Worm (Caenorhabditis elegans) whole organism, L1 larva: ENCODE data around the gene asp-5.

ENCODE experiments used
- C04F5.9 ChIP-seq: sonication (generic microtip); optimal IDR thresholded peaks from 2 replicates; lab custom pipeline; 2016; ENCODE audit warnings: missing genetic modification characterization, missing compliant biosample characterization
- C16A3.4 ChIP-seq: fragments of 150-350 bp; optimal IDR thresholded peaks from 2 replicates; lab custom pipeline; 2014; ENCODE audit warnings: missing biosample characterization, missing genetic modification characterization
- C34B4.2 ChIP-seq: sonication (generic microtip); optimal IDR thresholded peaks from 2 replicates; lab custom pipeline; 2017; ENCODE audit warnings: mild to moderate bottlenecking, missing genetic modification characterization, missing compliant biosample characterization
- aha-1 ChIP-seq: fragments of 150-350 bp; optimal IDR thresholded peaks from 2 replicates; lab custom pipeline; 2014; ENCODE audit warnings: missing biosample characterization, missing genetic modification characterization
- alr-1 ChIP-seq: fragments of 200-800 bp; sonication (Bioruptor generic); optimal IDR thresholded peaks from 2 replicates; lab custom pipeline; 2018; ENCODE audit warnings: borderline replicate concordance, mild to moderate bottlenecking, missing genetic modification characterization, missing compliant biosample characterization
- ceh-8 ChIP-seq: fragments of 200-800 bp; sonication (Bioruptor generic); optimal IDR thresholded peaks from 2 replicates; lab custom pipeline; 2018; ENCODE audit warnings: mild to moderate bottlenecking, missing genetic modification characterization, moderate library complexity, missing compliant biosample characterization
- ceh-82 ChIP-seq, 3 experiments: fragments of 150-350 bp in 1 of 3; sonication (generic microtip) in 2 of 3; optimal IDR thresholded peaks; 2 replicates each; lab custom pipeline; 2014 to 2017; ENCODE audit warnings: missing biosample characterization in 3 of 3, missing genetic modification characterization in 3 of 3
- dpl-1 ChIP-seq, 3 experiments: fragments of 150-350 bp in 2 of 3; sonication (generic microtip) in 1 of 3; optimal IDR thresholded peaks; 2 replicates each; lab custom pipeline; 2014 to 2017; ENCODE audit warnings: missing biosample characterization in 3 of 3, missing genetic modification characterization in 3 of 3, missing genetic modification reagents in 3 of 3
- dsc-1 ChIP-seq: sonication (generic microtip); optimal IDR thresholded peaks from 2 replicates; lab custom pipeline; 2016; ENCODE audit warnings: mild to moderate bottlenecking, missing genetic modification characterization, missing compliant biosample characterization
- efl-1 ChIP-seq, 4 experiments: fragments of 150-350 bp; optimal IDR thresholded peaks in 3 of 4; peaks in 1 of 4; 1 replicate in 1 of 4; 2 replicates in 3 of 4; lab custom pipeline; 2014; ENCODE audit warnings: missing biosample characterization in 2 of 4, missing genetic modification characterization in 2 of 4, missing genetic modification reagents in 2 of 4
- efl-3 ChIP-seq: fragments of 200-800 bp; sonication (Bioruptor generic); optimal IDR thresholded peaks from 2 replicates; lab custom pipeline; 2018; ENCODE audit warnings: mild to moderate bottlenecking, missing genetic modification characterization, missing compliant biosample characterization
- elt-2 ChIP-seq: sonication (generic microtip); optimal IDR thresholded peaks from 2 replicates; lab custom pipeline; 2016; ENCODE audit warnings: missing genetic modification characterization, mild to moderate bottlenecking, inconsistent platforms, missing compliant biosample characterization, missing genetic modification reagents
- ets-5 ChIP-seq: fragments of 200-800 bp; sonication (Bioruptor generic); IDR thresholded peaks from 2 replicates; pipeline ENCODE4 v1.3.6; 2022; ENCODE audit warnings: missing genetic modification characterization, missing compliant biosample characterization
- fkh-4 ChIP-seq: sonication (generic microtip); optimal IDR thresholded peaks from 2 replicates; lab custom pipeline; 2016; ENCODE audit warnings: missing compliant biosample characterization, missing genetic modification characterization, borderline replicate concordance
- fkh-8 ChIP-seq: sonication (generic microtip); optimal IDR thresholded peaks from 2 replicates; lab custom pipeline; 2016; ENCODE audit warnings: mild to moderate bottlenecking, missing genetic modification characterization, missing compliant biosample characterization
- fos-1 ChIP-seq: fragments of 150-350 bp; optimal IDR thresholded peaks from 2 replicates; lab custom pipeline; 2014; ENCODE audit warnings: missing biosample characterization, missing genetic modification characterization
- grh-1 ChIP-seq: fragments of 200-800 bp; sonication (Bioruptor generic); IDR thresholded peaks from 2 replicates; pipeline ENCODE4 v1.3.6; 2022; ENCODE audit warnings: missing genetic modification reagents, missing genetic modification characterization, missing compliant biosample characterization
- hlh-17 ChIP-seq: fragments of 200-800 bp; sonication (Bioruptor generic); optimal IDR thresholded peaks from 2 replicates; lab custom pipeline; 2018; ENCODE audit warnings: missing genetic modification characterization, mild to moderate bottlenecking, missing compliant biosample characterization, moderate library complexity, borderline replicate concordance
- hlh-4 ChIP-seq: sonication (generic microtip); optimal IDR thresholded peaks from 2 replicates; lab custom pipeline; 2016; ENCODE audit warnings: mild to moderate bottlenecking, missing genetic modification characterization, missing compliant biosample characterization
- isw-1 ChIP-seq: fragments of 200-800 bp; sonication (Bioruptor generic); IDR thresholded peaks from 2 replicates; pipeline ENCODE4 v1.3.6; 2022; ENCODE audit warnings: missing genetic modification characterization, missing compliant biosample characterization
- lin-35 ChIP-seq, 2 experiments: fragments of 150-350 bp; optimal IDR thresholded peaks; 2 replicates each; lab custom pipeline; 2014; ENCODE audit warnings: missing biosample characterization in 2 of 2, missing genetic modification characterization in 2 of 2, missing genetic modification reagents in 2 of 2
- nhr-19 ChIP-seq: fragments of 200-800 bp; sonication (Bioruptor generic); conservative IDR thresholded peaks from 2 replicates; pipeline ENCODE4 v1.3.6; 2022; ENCODE audit warnings: missing genetic modification characterization, missing compliant biosample characterization
- nhr-237 ChIP-seq: fragments of 150-350 bp; optimal IDR thresholded peaks from 2 replicates; lab custom pipeline; 2014; ENCODE audit warnings: missing biosample characterization, missing genetic modification characterization
- nhr-47 ChIP-seq: sonication (generic microtip); optimal IDR thresholded peaks from 2 replicates; lab custom pipeline; 2016; ENCODE audit warnings: mild to moderate bottlenecking, missing genetic modification characterization, moderate library complexity, missing compliant biosample characterization
- nhr-71 ChIP-seq: sonication (generic microtip); optimal IDR thresholded peaks from 2 replicates; lab custom pipeline; 2016; ENCODE audit warnings: mild to moderate bottlenecking, missing genetic modification characterization, moderate library complexity, missing compliant biosample characterization
- nhr-76 ChIP-seq: sonication (generic microtip); optimal IDR thresholded peaks from 2 replicates; lab custom pipeline; 2017; ENCODE audit warnings: missing biosample characterization, missing genetic modification characterization
- nhr-84 ChIP-seq: sonication (generic microtip); optimal IDR thresholded peaks from 2 replicates; lab custom pipeline; 2017; ENCODE audit warnings: missing biosample characterization, missing genetic modification characterization
- pag-3 ChIP-seq: sonication (generic microtip); optimal IDR thresholded peaks from 2 replicates; lab custom pipeline; 2017; ENCODE audit warnings: missing genetic modification characterization, mild to moderate bottlenecking, missing compliant biosample characterization, antibody characterized with exemption, borderline replicate concordance; ENCODE audit not compliant: insufficient read depth
- pax-3 ChIP-seq: fragments of 200-800 bp; sonication (Bioruptor generic); optimal IDR thresholded peaks from 2 replicates; lab custom pipeline; 2018; ENCODE audit warnings: mild to moderate bottlenecking, missing genetic modification characterization, moderate library complexity, missing compliant biosample characterization
- skn-1 ChIP-seq: fragments of 150-350 bp; optimal IDR thresholded peaks from 2 replicates; lab custom pipeline; 2014; ENCODE audit warnings: missing biosample characterization, missing genetic modification characterization
- sox-4 ChIP-seq: sonication (generic microtip); optimal IDR thresholded peaks from 2 replicates; lab custom pipeline; 2016; ENCODE audit warnings: missing genetic modification characterization, missing compliant biosample characterization
- swsn-7 ChIP-seq: sonication (generic microtip); optimal IDR thresholded peaks from 2 replicates; lab custom pipeline; 2016; ENCODE audit warnings: missing genetic modification characterization, missing compliant biosample characterization
- tbx-2 ChIP-seq: sonication (generic microtip); optimal IDR thresholded peaks from 2 replicates; lab custom pipeline; 2016; ENCODE audit warnings: missing genetic modification characterization, missing compliant biosample characterization
- unc-98 ChIP-seq: fragments of 200-800 bp; sonication (Bioruptor generic); IDR thresholded peaks from 2 replicates; pipeline ENCODE4 v1.3.6; 2022; ENCODE audit warnings: missing genetic modification characterization, missing compliant biosample characterization
- zag-1 ChIP-seq: fragments of 150-350 bp; optimal IDR thresholded peaks from 2 replicates; lab custom pipeline; 2014; ENCODE audit warnings: missing biosample characterization, missing genetic modification characterization
- zip-4 ChIP-seq: fragments of 200-800 bp; sonication (Bioruptor generic); optimal IDR thresholded peaks from 2 replicates; lab custom pipeline; 2018; ENCODE audit warnings: mild to moderate bottlenecking, missing genetic modification characterization, moderate library complexity, missing compliant biosample characterization

The asp-5 gene

ce11 chrV:8282933-8283332 lies 10.7 kb downstream of the asp-5 start:
- TF ChIP-seq ceh-82 (tag; optimal IDR thresholded peaks at IDR 0.05; lab: Kevin White, UChicago), result no peak
- TF ChIP-seq efl-1 (optimal IDR thresholded peaks at IDR 0.05; lab: Kevin White, UChicago), result no peak
- peak in 1 of 2 experiments; percentile 24 for TF ChIP-seq efl-1 (GFP tag; optimal IDR thresholded peaks at IDR 0.05 in 1 of 2; lab: Kevin White, UChicago)

ce11 chrV:8284800-8285199 lies 12.6 kb downstream of the asp-5 start, which contains the start of gene slc-17.5:
Gene slc-17.5, minus strand, starts transcription at chrV:8284900.
- TF ChIP-seq alr-1 (tag; lab: Kevin White, UChicago), result no peak
- no peak for TF ChIP-seq dsc-1
- TF ChIP-seq hlh-4 (tag; lab: Kevin White, UChicago), result no peak
- no peak for TF ChIP-seq zag-1 (tag; lab: Kevin White, UChicago)
- no peak for TF ChIP-seq skn-1 (tag; lab: Kevin White, UChicago)
- TF ChIP-seq pax-3, result no peak
- no peak for TF ChIP-seq C34B4.2
- TF ChIP-seq fos-1 (tag; lab: Kevin White, UChicago), result no peak
- no peak for TF ChIP-seq ceh-8 (GFP tag; lab: Kevin White, UChicago)
- TF ChIP-seq swsn-7 (tag; lab: Kevin White, UChicago), result no peak
- TF ChIP-seq nhr-47 (tag; lab: Kevin White, UChicago), result no peak
- TF ChIP-seq isw-1 (GFP tag; lab: Robert Waterston, UW), result no peak
- no peak for TF ChIP-seq fkh-4 (tag; lab: Kevin White, UChicago)
- TF ChIP-seq grh-1 (GFP tag; lab: Robert Waterston, UW), result no peak
- TF ChIP-seq lin-35 (GFP tag; optimal IDR thresholded peaks at IDR 0.05; lab: Kevin White, UChicago), result no peak
- TF ChIP-seq C16A3.4 (tag; lab: Kevin White, UChicago), result no peak
- no peak for TF ChIP-seq pag-3 (tag; lab: Kevin White, UChicago)

ce11 chrV:8285455-8285854 lies 13.3 kb downstream of the asp-5 start:
- no peak for TF ChIP-seq nhr-237
- no peak for TF ChIP-seq swsn-7 (tag; lab: Kevin White, UChicago)
- TF ChIP-seq efl-1 (optimal IDR thresholded peaks at IDR 0.05; lab: Kevin White, UChicago), result no peak
- no peak for TF ChIP-seq efl-1 (GFP tag; optimal IDR thresholded peaks at IDR 0.05 in 1 of 2; lab: Kevin White, UChicago)
- no peak for TF ChIP-seq dpl-1 (GFP tag; optimal IDR thresholded peaks at IDR 0.05; lab: Kevin White, UChicago)
- no peak for TF ChIP-seq fos-1 (tag; lab: Kevin White, UChicago)
- TF ChIP-seq hlh-4 (tag; lab: Kevin White, UChicago), result no peak
- no peak for TF ChIP-seq skn-1 (tag; lab: Kevin White, UChicago)

ce11 chrV:8288125-8288806 lies 16.1 kb downstream of the asp-5 start:
- TF ChIP-seq nhr-19 (0 out of 2 replicates have a peak, but pooled peaks have one; percentile 21), elt-2 (tag; lab: Kevin White, UChicago) (peak; percentile 81), aha-1 (tag; lab: Kevin White, UChicago) (no peak), swsn-7 (tag; lab: Kevin White, UChicago) (no peak), sox-4 (tag; lab: Kevin White, UChicago) (no peak), fkh-8 (tag; lab: Kevin White, UChicago) (peak; percentile 5), ets-5 (no peak), hlh-17 (no peak), efl-3 (GFP tag; lab: Kevin White, UChicago) (no peak), skn-1 (tag; lab: Kevin White, UChicago) (peak; percentile 44), unc-98 (GFP tag; lab: Robert Waterston, UW) (no peak), tbx-2 (tag; lab: Kevin White, UChicago) (no peak), nhr-76 (tag; lab: Kevin White, UChicago) (no peak), nhr-47 (tag; lab: Kevin White, UChicago) (no peak), nhr-84 (tag; lab: Kevin White, UChicago) (no peak), C04F5.9 (no peak), zip-4 (GFP tag; lab: Kevin White, UChicago) (peak; percentile 35), nhr-71 (tag; lab: Kevin White, UChicago) (peak; percentile 17)
